Fruit fly (Drosophila melanogaster): ENCODE measurements around the gene CG7906.

dm6 chr3L:14287832-14288231 lies 51.4 kb downstream of the CG7906 start:
- TF ChIP-seq psq (optimal IDR thresholded peaks at IDR 0.05) (no peak), insv (optimal IDR thresholded peaks at IDR 0.05) (no peak), Sin3A (optimal IDR thresholded peaks at IDR 0.05) (no peak), Myc (optimal IDR thresholded peaks at IDR 0.05) (no peak), h (optimal IDR thresholded peaks at IDR 0.05) (no peak)
